Worm (Caenorhabditis elegans) whole organism, L4 larva: Measurements from ENCODE around the gene F09E5.7.
A peak's percentile ranks its signal among the peaks of the same experiment; 100 is the strongest.

Source experiments
- D1046.2 ChIP-seq: fragments of 200-800 bp; sonication (Bioruptor generic); IDR thresholded peaks from 2 replicates; pipeline ENCODE4 v1.3.6; 2022; ENCODE audit warnings: missing genetic modification characterization, missing compliant biosample characterization
- F10B5.3 ChIP-seq: sonication (generic microtip); optimal IDR thresholded peaks from 2 replicates; lab custom pipeline; 2016; ENCODE audit warnings: mild to moderate bottlenecking, missing genetic modification characterization, missing compliant biosample characterization
- F37D6.2 ChIP-seq: sonication (generic microtip); optimal IDR thresholded peaks from 2 replicates; lab custom pipeline; 2016; ENCODE audit warnings: mild to moderate bottlenecking, missing genetic modification characterization, missing compliant biosample characterization
- T20F7.1 ChIP-seq: fragments of 200-800 bp; sonication (Bioruptor generic); optimal IDR thresholded peaks from 2 replicates; lab custom pipeline; 2018; ENCODE audit warnings: mild to moderate bottlenecking, missing genetic modification characterization, missing compliant biosample characterization
- ZK337.2 ChIP-seq: fragments of 200-800 bp; sonication (Bioruptor generic); IDR thresholded peaks from 2 replicates; pipeline ENCODE4 v1.3.6; 2022; ENCODE audit warnings: missing genetic modification reagents, missing genetic modification characterization, missing compliant biosample characterization
- aha-1 ChIP-seq: fragments of 150-350 bp; peaks from one replicate; lab custom pipeline; 2014; ENCODE audit warnings: missing biosample characterization, missing genetic modification characterization
- attf-4 ChIP-seq: sonication (generic microtip); optimal IDR thresholded peaks from 3 replicates; lab custom pipeline; 2017; ENCODE audit warnings: missing biosample characterization, missing genetic modification characterization
- ceh-20 ChIP-seq: fragments of 200-800 bp; sonication (Bioruptor generic); IDR thresholded peaks from 2 replicates; pipeline ENCODE4 v1.3.6; 2022; ENCODE audit warnings: missing genetic modification reagents, missing genetic modification characterization, missing compliant biosample characterization
- ces-1 ChIP-seq: fragments of 150-350 bp; sonication (generic microtip); optimal IDR thresholded peaks from 4 replicates; lab custom pipeline; 2014; ENCODE audit warnings: missing biosample characterization, missing genetic modification reagents, missing genetic modification characterization
- ctbp-1 ChIP-seq: fragments of 200-800 bp; sonication (Bioruptor generic); IDR thresholded peaks from 2 replicates; pipeline ENCODE4 v1.3.6; 2022; ENCODE audit warnings: missing genetic modification reagents, missing genetic modification characterization, missing compliant biosample characterization
- daf-12 ChIP-seq: fragments of 150-350 bp; optimal IDR thresholded peaks from 2 replicates; lab custom pipeline; 2014; ENCODE audit warnings: missing biosample characterization, missing genetic modification reagents, missing genetic modification characterization
- daf-19 ChIP-seq: fragments of 200-800 bp; sonication (Bioruptor generic); conservative IDR thresholded peaks from 2 replicates; pipeline ENCODE4 v1.3.6; 2022; ENCODE audit warnings: missing genetic modification characterization, missing compliant biosample characterization
- daf-8 ChIP-seq: fragments of 200-800 bp; sonication (Bioruptor generic); IDR thresholded peaks from 2 replicates; pipeline ENCODE4 v1.3.6; 2022; ENCODE audit warnings: missing genetic modification characterization, missing compliant biosample characterization
- dmd-8 ChIP-seq: fragments of 200-800 bp; sonication (Bioruptor generic); IDR thresholded peaks from 2 replicates; pipeline ENCODE4 v1.3.6; 2022; ENCODE audit warnings: missing genetic modification characterization, missing compliant biosample characterization
- duxl-1 ChIP-seq: sonication (generic microtip); optimal IDR thresholded peaks from 2 replicates; lab custom pipeline; 2016; ENCODE audit warnings: mild to moderate bottlenecking, missing genetic modification characterization, moderate library complexity, missing compliant biosample characterization; ENCODE audit not compliant: poor library complexity
- egl-27 ChIP-seq: sonication (generic microtip); optimal IDR thresholded peaks from 3 replicates; lab custom pipeline; 2017; ENCODE audit warnings: missing biosample characterization, missing genetic modification reagents, missing genetic modification characterization
- egl-43 ChIP-seq: fragments of 200-800 bp; sonication (Bioruptor generic); IDR thresholded peaks from 2 replicates; pipeline ENCODE4 v1.3.6; 2022; ENCODE audit warnings: missing genetic modification reagents, missing genetic modification characterization, missing compliant biosample characterization
- fos-1 ChIP-seq: fragments of 150-350 bp; optimal IDR thresholded peaks from 2 replicates; lab custom pipeline; 2014; ENCODE audit warnings: missing biosample characterization, missing genetic modification characterization
- gei-8 ChIP-seq: fragments of 200-800 bp; sonication (Bioruptor generic); optimal IDR thresholded peaks from 2 replicates; lab custom pipeline; 2018; ENCODE audit warnings: mild to moderate bottlenecking, missing genetic modification characterization, missing compliant biosample characterization
- hlh-30 ChIP-seq: sonication (generic microtip); optimal IDR thresholded peaks from 2 replicates; lab custom pipeline; 2017; ENCODE audit warnings: antibody characterized with exemption, mild to moderate bottlenecking, missing genetic modification characterization, missing compliant biosample characterization; ENCODE audit not compliant: insufficient read depth
- lim-7 ChIP-seq: fragments of 200-800 bp; sonication (Bioruptor generic); IDR thresholded peaks from 2 replicates; pipeline ENCODE4 v1.3.6; 2022; ENCODE audit warnings: missing genetic modification characterization, missing compliant biosample characterization
- lin-15B ChIP-seq: fragments of 150-350 bp; sonication (generic microtip); optimal IDR thresholded peaks from 3 replicates; lab custom pipeline; 2014; ENCODE audit warnings: missing biosample characterization, missing genetic modification characterization
- madf-5 ChIP-seq, 2 experiments: fragments of 200-800 bp; sonication (Bioruptor generic); IDR thresholded peaks; 2 replicates each; pipeline ENCODE4 v1.3.6; 2022; ENCODE audit warnings: missing compliant biosample characterization in 2 of 2, missing genetic modification characterization in 2 of 2
- madf-9 ChIP-seq: fragments of 200-800 bp; sonication (Bioruptor generic); conservative IDR thresholded peaks from 2 replicates; pipeline ENCODE4 v1.3.6; 2022; ENCODE audit warnings: missing genetic modification reagents, missing genetic modification characterization, missing compliant biosample characterization
- mdl-1 ChIP-seq, 2 experiments: fragments of 150-350 bp in 1 of 2; sonication (generic microtip) in 1 of 2; optimal IDR thresholded peaks; 2 replicates each; lab custom pipeline; 2014 to 2017; ENCODE audit warnings: missing biosample characterization in 2 of 2, missing genetic modification characterization in 2 of 2
- mep-1 ChIP-seq: fragments of 150-350 bp; sonication (generic microtip); optimal IDR thresholded peaks from 3 replicates; lab custom pipeline; 2014; ENCODE audit warnings: missing biosample characterization, missing genetic modification characterization
- nhr-102 ChIP-seq: sonication (generic microtip); optimal IDR thresholded peaks from 2 replicates; lab custom pipeline; 2016; ENCODE audit warnings: mild to moderate bottlenecking, missing genetic modification characterization, moderate library complexity, missing compliant biosample characterization
- nhr-111 ChIP-seq: fragments of 200-800 bp; sonication (Bioruptor generic); optimal IDR thresholded peaks from 2 replicates; lab custom pipeline; 2018; ENCODE audit warnings: mild to moderate bottlenecking, missing genetic modification characterization, missing compliant biosample characterization
- nhr-237 ChIP-seq: sonication (generic microtip); optimal IDR thresholded peaks from 2 replicates; lab custom pipeline; 2017; ENCODE audit warnings: missing biosample characterization, missing genetic modification characterization
- nhr-25 ChIP-seq: sonication (generic microtip); optimal IDR thresholded peaks from 2 replicates; lab custom pipeline; 2017; ENCODE audit warnings: missing genetic modification characterization, mild to moderate bottlenecking, missing compliant biosample characterization, antibody characterized with exemption, moderate library complexity, borderline replicate concordance; ENCODE audit not compliant: insufficient read depth
- nhr-42 ChIP-seq: fragments of 200-800 bp; sonication (Bioruptor generic); IDR thresholded peaks from 2 replicates; pipeline ENCODE4 v1.3.6; 2022; ENCODE audit warnings: missing genetic modification characterization, missing compliant biosample characterization
- nhr-76 ChIP-seq: fragments of 150-350 bp; optimal IDR thresholded peaks from 2 replicates; lab custom pipeline; 2014; ENCODE audit warnings: missing biosample characterization, missing genetic modification characterization
- pqm-1 ChIP-seq: sonication (generic microtip); optimal IDR thresholded peaks from 2 replicates; lab custom pipeline; 2017; ENCODE audit warnings: missing biosample characterization, missing genetic modification characterization
- saeg-2 ChIP-seq: fragments of 200-800 bp; sonication (Bioruptor generic); IDR thresholded peaks from 2 replicates; pipeline ENCODE4 v1.3.6; 2022; ENCODE audit warnings: missing genetic modification reagents, missing genetic modification characterization, missing compliant biosample characterization
- sdz-12 ChIP-seq: fragments of 200-800 bp; sonication (Bioruptor generic); optimal IDR thresholded peaks from 2 replicates; lab custom pipeline; 2018; ENCODE audit warnings: mild to moderate bottlenecking, missing genetic modification characterization, missing compliant biosample characterization
- set-16 ChIP-seq: fragments of 200-800 bp; sonication (Bioruptor generic); IDR thresholded peaks from 2 replicates; pipeline ENCODE4 v1.3.6; 2022; ENCODE audit warnings: missing genetic modification reagents, missing genetic modification characterization, missing compliant biosample characterization
- snpc-1.2 ChIP-seq: fragments of 200-800 bp; sonication (Bioruptor generic); IDR thresholded peaks from 2 replicates; pipeline ENCODE4 v1.3.6; 2022; ENCODE audit warnings: missing genetic modification reagents, missing genetic modification characterization, missing compliant biosample characterization
- tag-97 ChIP-seq: fragments of 200-800 bp; sonication (Bioruptor generic); IDR thresholded peaks from 2 replicates; pipeline ENCODE4 v1.3.6; 2022; ENCODE audit warnings: missing genetic modification characterization, missing compliant biosample characterization
- unc-62 ChIP-seq, 3 experiments: fragments of 150-350 bp in 1 of 3; sonication (generic microtip); optimal IDR thresholded peaks in 2 of 3; peaks in 1 of 3; 1 replicate in 1 of 3; 2 replicates in 2 of 3; lab custom pipeline; 2014 to 2017; ENCODE audit warnings: missing biosample characterization in 3 of 3, missing genetic modification characterization in 3 of 3, missing genetic modification reagents in 3 of 3, missing genotype in 1 of 3
- vab-7 ChIP-seq: fragments of 200-800 bp; sonication (Bioruptor generic); IDR thresholded peaks from 2 replicates; pipeline ENCODE4 v1.3.6; 2022; ENCODE audit warnings: missing genetic modification reagents, missing genetic modification characterization, missing compliant biosample characterization
- zip-11 ChIP-seq: fragments of 200-800 bp; sonication (Bioruptor generic); IDR thresholded peaks from 2 replicates; pipeline ENCODE4 v1.3.6; 2022; ENCODE audit warnings: missing genetic modification characterization, missing compliant biosample characterization
- ztf-11 ChIP-seq: fragments of 150-350 bp; optimal IDR thresholded peaks from 2 replicates; lab custom pipeline; 2014; ENCODE audit warnings: missing biosample characterization, missing genetic modification characterization

F09E5.7 gene

ce11 chrII:5364516-5364915 lies 12.6 kb downstream of the F09E5.7 start:
- TF ChIP-seq unc-62 (GFP tag; optimal IDR thresholded peaks at IDR 0.05 in 1 of 2; lab: Kevin White, UChicago) (peak in 1 of 2 experiments; percentile 90), unc-62 (tag; optimal IDR thresholded peaks at IDR 0.05; lab: Kevin White, UChicago) (no peak), egl-27 (no peak), nhr-25 (tag; lab: Kevin White, UChicago) (no peak), attf-4 (tag; lab: Kevin White, UChicago) (no peak), fos-1 (no peak), aha-1 (tag; lab: Kevin White, UChicago) (peak; percentile 22)

- TF ChIP-seq pqm-1 (tag; lab: Kevin White, UChicago) (no peak), vab-7 (GFP tag; lab: Robert Waterston, UW) (no peak), nhr-237 (tag; lab: Kevin White, UChicago) (no peak), ceh-20 (GFP tag; lab: Robert Waterston, UW) (no peak), F37D6.2 (tag; lab: Kevin White, UChicago) (no peak), ces-1 (GFP tag; lab: Kevin White, UChicago) (no peak), zip-11 (GFP tag; lab: Robert Waterston, UW) (no peak), dmd-8 (no peak), nhr-42 (GFP tag; lab: Robert Waterston, UW) (no peak), lin-15B (tag; lab: Kevin White, UChicago) (no peak)
- TF ChIP-seq, all 104 proteins: peak for 0
Measured at ce11 chrII:5365645-5366044, 13.7 kb downstream of the F09E5.7 start, which contains the start of gene F09E5.16. Gene F09E5.16 (minus strand): TSS chrII:5365745.

- TF ChIP-seq aha-1 (tag; lab: Kevin White, UChicago) = peak; percentile 3
- TF ChIP-seq nhr-102 (tag; lab: Kevin White, UChicago) = no peak
- TF ChIP-seq ZK337.2 (GFP tag; lab: Robert Waterston, UW) = no peak
- no peak for TF ChIP-seq mdl-1 (tag; optimal IDR thresholded peaks at IDR 0.05; lab: Kevin White, UChicago)
- TF ChIP-seq gei-8 (GFP tag; lab: Kevin White, UChicago) = no peak
- no peak for TF ChIP-seq lim-7 (GFP tag; lab: Robert Waterston, UW)
- TF ChIP-seq F10B5.3 (tag; lab: Kevin White, UChicago) = no peak
Measured at ce11 chrII:5370641-5371040, 18.7 kb downstream of the F09E5.7 start, which contains the start of gene F09E5.12. Gene F09E5.12 (minus strand): TSS chrII:5370741.

- no peak for TF ChIP-seq snpc-1.2 (GFP tag; lab: Robert Waterston, UW)
- TF ChIP-seq daf-8 (GFP tag; lab: Robert Waterston, UW) = no peak
- no peak for TF ChIP-seq egl-27
- TF ChIP-seq nhr-76 (tag; lab: Kevin White, UChicago) = no peak
- TF ChIP-seq F10B5.3 (tag; lab: Kevin White, UChicago) = peak; percentile 65
- TF ChIP-seq madf-9 (GFP tag; lab: Robert Waterston, UW) = 0 out of 2 replicates have a peak, but pooled peaks have one; percentile 17
- no peak for TF ChIP-seq madf-5 (GFP tag; IDR thresholded peaks at IDR 0.05; lab: Robert Waterston, UW)
- no peak for TF ChIP-seq nhr-237 (tag; lab: Kevin White, UChicago)
- peak; percentile 32 for TF ChIP-seq ces-1 (GFP tag; lab: Kevin White, UChicago)
- no peak for TF ChIP-seq set-16
- TF ChIP-seq zip-11 (GFP tag; lab: Robert Waterston, UW) = no peak
- TF ChIP-seq daf-12 = no peak
- TF ChIP-seq tag-97 = no peak
- peak in 1 of 2 experiments; percentile 42 for TF ChIP-seq mdl-1 (tag; optimal IDR thresholded peaks at IDR 0.05; lab: Kevin White, UChicago)
- peak; percentile 58 for TF ChIP-seq duxl-1 (tag; lab: Kevin White, UChicago)
- peak; percentile 79; the same call in 1 of the 2 replicates for TF ChIP-seq daf-19 (GFP tag; lab: Robert Waterston, UW)
- peak; percentile 73 for TF ChIP-seq nhr-25 (tag; lab: Kevin White, UChicago)
- TF ChIP-seq nhr-111 (GFP tag; lab: Kevin White, UChicago) = no peak
- no peak for TF ChIP-seq saeg-2 (GFP tag; lab: Robert Waterston, UW)
- peak; percentile 80; the same call in 1 of the 2 replicates for TF ChIP-seq ctbp-1 (GFP tag; lab: Robert Waterston, UW)
- TF ChIP-seq sdz-12 (GFP tag; lab: Kevin White, UChicago) = no peak
- no peak for TF ChIP-seq egl-43 (GFP tag; lab: Robert Waterston, UW)
- TF ChIP-seq hlh-30 (tag; lab: Kevin White, UChicago) = peak; percentile 81
- TF ChIP-seq mep-1 (tag; lab: Kevin White, UChicago) = peak; percentile 95
- no peak for TF ChIP-seq ztf-11 (tag; lab: Kevin White, UChicago)
- TF ChIP-seq T20F7.1 (GFP tag; lab: Kevin White, UChicago) = peak; percentile 80
- no peak for TF ChIP-seq D1046.2 (GFP tag; lab: Robert Waterston, UW)
Measured at ce11 chrII:5373275-5374047, 21.6 kb downstream of the F09E5.7 start, which contains the start of the genes agt-2 and F09E5.3. Gene agt-2 (minus strand): TSS chrII:5373827. Gene F09E5.3 (plus strand): TSS chrII:5373997.
